Worm (Caenorhabditis elegans) whole organism, midembryonic: ENCODE measurements around the gene C25F9.2.

Source experiments
- T22C8.4 ChIP-seq: fragments of 200-800 bp; sonication (Bioruptor generic); IDR thresholded peaks from 2 replicates; pipeline ENCODE4 v1.3.6; 2022; ENCODE audit warnings: missing genetic modification characterization, missing compliant biosample characterization
- flt-1 ChIP-seq: fragments of 200-800 bp; sonication (Bioruptor generic); IDR thresholded peaks from 2 replicates; pipeline ENCODE4 v1.3.6; 2022; ENCODE audit warnings: missing genetic modification characterization, missing compliant biosample characterization
- klf-2 ChIP-seq: fragments of 200-800 bp; sonication (Bioruptor generic); conservative IDR thresholded peaks from 2 replicates; pipeline ENCODE4 v1.3.6; 2022; ENCODE audit warnings: missing genetic modification reagents, missing genetic modification characterization, missing compliant biosample characterization
- tab-1 ChIP-seq: fragments of 200-800 bp; sonication (Bioruptor generic); IDR thresholded peaks from 2 replicates; pipeline ENCODE4 v1.3.6; 2022; ENCODE audit warnings: missing genetic modification characterization, missing compliant biosample characterization
- ztf-23 ChIP-seq: fragments of 200-800 bp; sonication (Bioruptor generic); IDR thresholded peaks from 2 replicates; pipeline ENCODE4 v1.3.6; 2022; ENCODE audit warnings: missing genetic modification reagents, missing genetic modification characterization, missing compliant biosample characterization
- ztf-29 ChIP-seq: fragments of 200-800 bp; sonication (Bioruptor generic); IDR thresholded peaks from 2 replicates; pipeline ENCODE4 v1.3.6; 2022; ENCODE audit warnings: missing genetic modification reagents, missing genetic modification characterization, missing compliant biosample characterization

- no peak for TF ChIP-seq ztf-23
- no peak for TF ChIP-seq flt-1 (GFP tag; lab: Robert Waterston, UW)
- no peak for TF ChIP-seq klf-2
- no peak for TF ChIP-seq ztf-29
- no peak for TF ChIP-seq T22C8.4
- TF ChIP-seq tab-1, result no peak
Observed at ce11 chrV:19433806-19434437, 12.7 kb downstream of the C25F9.2 start, which contains the start of gene C25F9.16.
